Fruit fly (Drosophila melanogaster): ENCODE measurements around the gene Lam.

Lam gene

DNA sequence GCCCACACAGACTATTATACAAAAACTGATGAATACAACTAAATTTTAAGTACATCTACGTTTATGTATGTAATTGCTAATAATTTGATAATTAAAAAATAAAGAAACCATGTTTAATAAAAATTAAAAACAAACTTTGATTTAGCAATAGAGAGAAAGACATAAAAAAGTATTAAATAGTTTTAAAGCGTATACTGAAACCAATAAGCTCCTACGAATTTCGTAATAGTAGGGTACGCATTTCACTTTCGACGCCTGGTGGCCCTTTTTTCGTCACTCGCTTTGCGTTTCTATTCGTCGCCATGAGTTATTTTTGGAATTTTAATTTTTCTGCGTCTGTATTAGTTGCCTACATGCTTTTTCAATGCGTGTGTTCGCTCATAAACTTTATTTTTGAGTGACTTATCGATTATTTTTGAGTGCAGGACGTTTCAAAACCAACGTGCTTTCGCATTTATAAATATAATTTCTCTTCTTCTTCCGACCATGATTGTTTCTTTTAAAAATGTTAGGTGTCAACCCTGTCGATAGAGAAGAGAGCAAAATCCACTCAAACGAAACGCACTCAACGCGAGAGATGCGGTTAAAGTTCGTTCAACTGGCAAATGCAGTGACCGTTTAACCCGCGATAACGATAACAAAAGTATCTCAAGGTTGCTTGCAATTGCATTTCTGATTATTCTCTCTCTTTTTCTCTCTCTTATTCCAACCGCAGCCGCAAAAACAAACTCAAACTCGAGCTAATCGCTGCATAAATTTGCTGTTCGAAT is 4.4 kb downstream of the Lam start, which contains the start of gene Oscillin (continued):
- TF ChIP-seq CG43689 (GFP tag; IDR thresholded peaks at IDR 0.05) (no peak), wor (GFP tag; IDR thresholded peaks at IDR 0.05) (peak; percentile 64), CG42726 (GFP tag; IDR thresholded peaks at IDR 0.05; ENCODE audit: partially characterized antibody) (no peak), eve (GFP tag; optimal IDR thresholded peaks at IDR 0.05) (no peak), CG14667 (GFP tag; IDR thresholded peaks at IDR 0.05) (peak; percentile 63), Max (GFP tag; optimal IDR thresholded peaks at IDR 0.05) (peak; percentile 47), Ravus (GFP tag; IDR thresholded peaks at IDR 0.05) (no peak; the same call in 1 of the 2 replicates), Hr78 (GFP tag; optimal IDR thresholded peaks at IDR 0.05) (peak in 1 of 2 experiments; percentile 96), inv (GFP tag; IDR thresholded peaks at IDR 0.05; ENCODE audit: partially characterized antibody) (peak; percentile 32; the same call in 1 of the 2 replicates), gsb (GFP tag; IDR thresholded peaks at IDR 0.05) (peak; percentile 66), mirr (GFP tag; optimal IDR thresholded peaks at IDR 0.05) (no peak), CG7963 (GFP tag; IDR thresholded peaks at IDR 0.05; ENCODE audit: partially characterized antibody) (peak; percentile 77), CG15269 (tag; optimal IDR thresholded peaks at IDR 0.05) (peak; percentile 75), B-H2 (GFP tag; optimal IDR thresholded peaks at IDR 0.05) (peak; percentile 41), tna (GFP tag; IDR thresholded peaks at IDR 0.05; ENCODE audit: partially characterized antibody) (peak; percentile 78), zfh1 (GFP tag; IDR thresholded peaks at IDR 0.05) (peak; percentile 84), CG4854 (GFP tag; optimal IDR thresholded peaks at IDR 0.05) (peak; percentile 48), cwo (GFP tag; optimal IDR thresholded peaks at IDR 0.05) (peak; percentile 82), BEAF-32 (GFP tag; optimal IDR thresholded peaks at IDR 0.05) (no peak), her (GFP tag; optimal IDR thresholded peaks at IDR 0.05) (no peak), Stat92E (GFP tag; optimal IDR thresholded peaks at IDR 0.05) (no peak), Lpt (GFP tag; optimal IDR thresholded peaks at IDR 0.05) (no peak), gcm2 (GFP tag; optimal IDR thresholded peaks at IDR 0.05) (no peak), aop (GFP tag; IDR thresholded peaks at IDR 0.05) (no peak), CG3847 (GFP tag; IDR thresholded peaks at IDR 0.05) (peak; percentile 43; the same call in 1 of the 2 replicates), slp2 (GFP tag; optimal IDR thresholded peaks at IDR 0.05) (peak; percentile 44), gfzf (GFP tag; optimal IDR thresholded peaks at IDR 0.05) (no peak), pho (GFP tag; optimal IDR thresholded peaks at IDR 0.05) (peak; percentile 30), Meics (GFP tag; optimal IDR thresholded peaks at IDR 0.05) (peak; percentile 86), CG14014 (GFP tag; IDR thresholded peaks at IDR 0.05) (peak; percentile 91), CG10979 (tag; optimal IDR thresholded peaks at IDR 0.05) (peak; percentile 88), CkIIα-i1 (GFP tag; IDR thresholded peaks at IDR 0.05) (no peak), CG2875 (GFP tag; optimal IDR thresholded peaks at IDR 0.05) (peak; percentile 77), fd3F (GFP tag; optimal IDR thresholded peaks at IDR 0.05) (peak; percentile 74), Dip2 (GFP tag; IDR thresholded peaks at IDR 0.05) (no peak), CG4730 (GFP tag; IDR thresholded peaks at IDR 0.05) (peak; percentile 69), zen2 (GFP tag; IDR thresholded peaks at IDR 0.05; ENCODE audit: partially characterized antibody) (peak; percentile 89), CG10209 (GFP tag; optimal IDR thresholded peaks at IDR 0.05) (peak; percentile 77), Atf-2 (GFP tag; optimal IDR thresholded peaks at IDR 0.05) (peak; percentile 66), ci (GFP tag; IDR thresholded peaks at IDR 0.05) (peak; percentile 51; the same call in 1 of the 3 replicates), CG1832 (GFP tag; optimal IDR thresholded peaks at IDR 0.05) (no peak), klu (GFP tag; IDR thresholded peaks at IDR 0.05) (peak; percentile 72), tgo (GFP tag; IDR thresholded peaks at IDR 0.05) (peak; percentile 88), dm (GFP tag; optimal IDR thresholded peaks at IDR 0.05) (peak; percentile 42), Nf-YB (GFP tag; optimal IDR thresholded peaks at IDR 0.05) (peak; percentile 76), lbe (GFP tag; optimal IDR thresholded peaks at IDR 0.05) (peak; percentile 64), CG15011 (GFP tag; optimal IDR thresholded peaks at IDR 0.05) (peak; percentile 66), Opbp (GFP tag; IDR thresholded peaks at IDR 0.05; ENCODE audit: partially characterized antibody) (peak; percentile 93; the same call in 2 of the 3 replicates)

Data from whole organism, embryonic.